Worm (Caenorhabditis elegans) whole organism, mixed stage, embryonic: ENCODE results near the gene srab-23.

Source experiments
- M03D4.4 ChIP-seq: sonication (generic microtip); optimal IDR thresholded peaks from 2 replicates; lab custom pipeline; 2017; ENCODE audit warnings: mild to moderate bottlenecking, missing genetic modification characterization, missing compliant biosample characterization
- bed-3 ChIP-seq: fragments of 200-800 bp; sonication (Bioruptor generic); optimal IDR thresholded peaks from 3 replicates; lab custom pipeline; 2018; ENCODE audit warnings: mild to moderate bottlenecking, missing genetic modification characterization, moderate library complexity, missing compliant biosample characterization
- blmp-1 ChIP-seq: fragments of 150-350 bp; optimal IDR thresholded peaks from 2 replicates; lab custom pipeline; 2014; ENCODE audit warnings: missing biosample characterization, missing genetic modification characterization
- ceh-39 ChIP-seq: fragments of 150-350 bp; optimal IDR thresholded peaks from 2 replicates; lab custom pipeline; 2014; ENCODE audit warnings: missing biosample characterization, missing genetic modification characterization
- ceh-43 ChIP-seq: fragments of 200-800 bp; sonication (Bioruptor generic); optimal IDR thresholded peaks from 2 replicates; lab custom pipeline; 2018; ENCODE audit warnings: mild to moderate bottlenecking, missing genetic modification characterization, moderate library complexity, missing compliant biosample characterization
- ceh-83 ChIP-seq: fragments of 200-800 bp; sonication (Bioruptor generic); optimal IDR thresholded peaks from 2 replicates; lab custom pipeline; 2018; ENCODE audit warnings: mild to moderate bottlenecking, missing genetic modification characterization, missing compliant biosample characterization
- ces-1 ChIP-seq: fragments of 150-350 bp; optimal IDR thresholded peaks from 2 replicates; lab custom pipeline; 2014; ENCODE audit warnings: missing biosample characterization, missing genetic modification reagents, missing genetic modification characterization
- cnd-1 ChIP-seq: fragments of 200-800 bp; sonication (Bioruptor generic); optimal IDR thresholded peaks from 2 replicates; lab custom pipeline; 2018; ENCODE audit warnings: mild to moderate bottlenecking, missing genetic modification characterization, missing compliant biosample characterization
- drap-1 ChIP-seq: fragments of 200-800 bp; sonication (Bioruptor generic); optimal IDR thresholded peaks from 3 replicates; lab custom pipeline; 2018; ENCODE audit warnings: mild to moderate bottlenecking, missing genetic modification characterization, missing compliant biosample characterization
- elt-1 ChIP-seq: sonication (generic microtip); optimal IDR thresholded peaks from 2 replicates; lab custom pipeline; 2017; ENCODE audit warnings: missing genetic modification characterization, mild to moderate bottlenecking, missing compliant biosample characterization, antibody characterized with exemption, moderate library complexity, borderline replicate concordance; ENCODE audit not compliant: insufficient read depth
- elt-3 ChIP-seq: fragments of 150-350 bp; optimal IDR thresholded peaks from 2 replicates; lab custom pipeline; 2014; ENCODE audit warnings: missing biosample characterization, missing genetic modification characterization
- flh-1 ChIP-seq: fragments of 200-800 bp; sonication (Bioruptor generic); optimal IDR thresholded peaks from 2 replicates; lab custom pipeline; 2018; ENCODE audit warnings: mild to moderate bottlenecking, missing genetic modification characterization, moderate library complexity, missing compliant biosample characterization
- ham-2 ChIP-seq: fragments of 200-800 bp; sonication (Bioruptor generic); optimal IDR thresholded peaks from 2 replicates; lab custom pipeline; 2018; ENCODE audit warnings: mild to moderate bottlenecking, missing genetic modification characterization, missing compliant biosample characterization
- hlh-1 ChIP-seq: fragments of 150-350 bp; optimal IDR thresholded peaks from 2 replicates; lab custom pipeline; 2014; ENCODE audit warnings: missing biosample characterization, missing genetic modification reagents, missing genetic modification characterization
- lin-13 ChIP-seq: fragments of 150-350 bp; optimal IDR thresholded peaks from 2 replicates; lab custom pipeline; 2014; ENCODE audit warnings: missing biosample characterization, missing genetic modification characterization
- lin-32 ChIP-seq: fragments of 200-800 bp; sonication (Bioruptor generic); optimal IDR thresholded peaks from 2 replicates; lab custom pipeline; 2018; ENCODE audit warnings: mild to moderate bottlenecking, missing genetic modification characterization, missing compliant biosample characterization
- lsy-2 ChIP-seq: fragments of 150-350 bp; optimal IDR thresholded peaks from 2 replicates; lab custom pipeline; 2014; ENCODE audit warnings: missing biosample characterization, missing genetic modification characterization
- mab-5 ChIP-seq: fragments of 150-350 bp; optimal IDR thresholded peaks from 2 replicates; lab custom pipeline; 2014; ENCODE audit warnings: missing biosample characterization, missing genetic modification characterization
- mep-1 ChIP-seq: fragments of 150-350 bp; optimal IDR thresholded peaks from 2 replicates; lab custom pipeline; 2017; ENCODE audit warnings: missing biosample characterization, missing genetic modification reagents, missing genetic modification characterization, inconsistent platforms
- nhr-12 ChIP-seq: fragments of 150-350 bp; optimal IDR thresholded peaks from 2 replicates; lab custom pipeline; 2014; ENCODE audit warnings: missing biosample characterization, missing genetic modification characterization
- nhr-2 ChIP-seq: fragments of 150-350 bp; optimal IDR thresholded peaks from 2 replicates; lab custom pipeline; 2014; ENCODE audit warnings: missing biosample characterization, missing genetic modification characterization
- nhr-237 ChIP-seq: fragments of 150-350 bp; optimal IDR thresholded peaks from 2 replicates; lab custom pipeline; 2014; ENCODE audit warnings: missing biosample characterization, missing genetic modification characterization
- nhr-28 ChIP-seq: fragments of 150-350 bp; optimal IDR thresholded peaks from 2 replicates; lab custom pipeline; 2014; ENCODE audit warnings: missing biosample characterization, missing genetic modification characterization
- nhr-76 ChIP-seq: sonication (generic microtip); optimal IDR thresholded peaks from 2 replicates; lab custom pipeline; 2017; ENCODE audit warnings: missing biosample characterization, missing genetic modification characterization
- pha-4 ChIP-seq: fragments of 150-350 bp; optimal IDR thresholded peaks from 2 replicates; lab custom pipeline; 2018; ENCODE audit warnings: missing biosample characterization, missing genetic modification reagents, missing genetic modification characterization
- sem-2 ChIP-seq: fragments of 200-800 bp; sonication (Bioruptor generic); optimal IDR thresholded peaks from 2 replicates; lab custom pipeline; 2018; ENCODE audit warnings: mild to moderate bottlenecking, missing genetic modification characterization, missing compliant biosample characterization
- snpc-4 ChIP-seq: fragments of 150-350 bp; optimal IDR thresholded peaks from 2 replicates; lab custom pipeline; 2014; ENCODE audit warnings: missing biosample characterization, missing genetic modification characterization
- sptf-1 ChIP-seq: sonication (generic microtip); optimal IDR thresholded peaks from 2 replicates; lab custom pipeline; 2017; ENCODE audit warnings: mild to moderate bottlenecking, missing genetic modification characterization, moderate library complexity, missing compliant biosample characterization
- tbx-8 ChIP-seq: fragments of 200-800 bp; sonication (Bioruptor generic); optimal IDR thresholded peaks from 2 replicates; lab custom pipeline; 2018; ENCODE audit warnings: mild to moderate bottlenecking, missing genetic modification characterization, moderate library complexity, missing compliant biosample characterization
- unc-120 ChIP-seq: sonication (generic microtip); optimal IDR thresholded peaks from 2 replicates; lab custom pipeline; 2017; ENCODE audit warnings: missing genetic modification characterization, missing compliant biosample characterization; ENCODE audit not compliant: poor library complexity, severe bottlenecking
- unc-39 ChIP-seq: fragments of 150-350 bp; optimal IDR thresholded peaks from 2 replicates; lab custom pipeline; 2014; ENCODE audit warnings: missing biosample characterization, missing genetic modification characterization
- unc-62 ChIP-seq: fragments of 150-350 bp; optimal IDR thresholded peaks from 2 replicates; lab custom pipeline; 2014; ENCODE audit warnings: missing biosample characterization, missing genetic modification reagents, missing genetic modification characterization
- zip-8 ChIP-seq: fragments of 150-350 bp; optimal IDR thresholded peaks from 2 replicates; lab custom pipeline; 2014; ENCODE audit warnings: missing biosample characterization, missing genetic modification characterization
- ztf-11 ChIP-seq: fragments of 150-350 bp; optimal IDR thresholded peaks from 2 replicates; lab custom pipeline; 2014; ENCODE audit warnings: missing biosample characterization, missing genetic modification characterization

srab-23 gene

ce11 chrV:2072807-2073206 is 37.4 kb upstream of the srab-23 start, which contains the start of gene Y40B10A.9:
Gene Y40B10A.9, minus strand, starts transcription at chrV:2072907.
- TF ChIP-seq lin-32 (GFP tag; lab: Kevin White, UChicago): no peak

ce11 chrV:2068728-2069443 is 33.4 kb upstream of the srab-23 start:
- TF ChIP-seq cnd-1 (tag; lab: Kevin White, UChicago) (no peak), flh-1 (GFP tag; lab: Kevin White, UChicago) (no peak), unc-39 (tag; lab: Kevin White, UChicago) (no peak), sptf-1 (no peak), mep-1 (tag; lab: Kevin White, UChicago) (no peak), ham-2 (no peak), elt-1 (tag; lab: Kevin White, UChicago) (no peak), nhr-28 (tag; lab: Kevin White, UChicago) (no peak), lin-13 (no peak), nhr-237 (no peak), nhr-2 (tag; lab: Kevin White, UChicago) (no peak), ces-1 (no peak), unc-62 (GFP tag; lab: Kevin White, UChicago) (no peak), blmp-1 (tag; lab: Kevin White, UChicago) (no peak), ztf-11 (tag; lab: Kevin White, UChicago) (no peak)

- TF ChIP-seq lin-32 (GFP tag; lab: Kevin White, UChicago) (no peak), hlh-1 (tag; lab: Kevin White, UChicago) (no peak), pha-4 (no peak), lsy-2 (tag; lab: Kevin White, UChicago) (no peak), ceh-43 (GFP tag; lab: Kevin White, UChicago) (no peak), mab-5 (tag; lab: Kevin White, UChicago) (no peak), snpc-4 (tag; lab: Kevin White, UChicago) (no peak), ztf-11 (tag; lab: Kevin White, UChicago) (no peak), tbx-8 (GFP tag; lab: Kevin White, UChicago) (no peak), elt-3 (tag; lab: Kevin White, UChicago) (no peak), nhr-237 (no peak)
- TF ChIP-seq, all 35 proteins: peak for 0
Measured at ce11 chrV:2067985-2068499, 32.6 kb upstream of the srab-23 start, which contains the start of gene lbp-9. Gene lbp-9, plus strand, starts transcription at chrV:2068449.

ce11 chrV:2067419-2067818 is 32.0 kb upstream of the srab-23 start:
- TF ChIP-seq ham-2 (no peak), mab-5 (tag; lab: Kevin White, UChicago) (no peak), nhr-237 (no peak), ztf-11 (tag; lab: Kevin White, UChicago) (no peak), ceh-39 (tag; lab: Kevin White, UChicago) (no peak), ceh-83 (GFP tag; lab: Kevin White, UChicago) (no peak), lin-13 (no peak), M03D4.4 (tag; lab: Kevin White, UChicago) (no peak), ces-1 (no peak), unc-120 (tag; lab: Kevin White, UChicago) (no peak), nhr-76 (tag; lab: Kevin White, UChicago) (no peak), sem-2 (GFP tag; lab: Kevin White, UChicago) (no peak), hlh-1 (tag; lab: Kevin White, UChicago) (no peak), elt-1 (tag; lab: Kevin White, UChicago) (no peak), cnd-1 (tag; lab: Kevin White, UChicago) (no peak)

ce11 chrV:2066780-2067179 is 31.3 kb upstream of the srab-23 start, which contains the start of gene nhr-86:
Gene nhr-86, minus strand, starts transcription at chrV:2066850.
- no peak for TF ChIP-seq zip-8 (tag; lab: Kevin White, UChicago)
- no peak for TF ChIP-seq ces-1
- no peak for TF ChIP-seq ceh-83 (GFP tag; lab: Kevin White, UChicago)
- TF ChIP-seq lin-13: no peak
- no peak for TF ChIP-seq unc-39 (tag; lab: Kevin White, UChicago)
- no peak for TF ChIP-seq ceh-43 (GFP tag; lab: Kevin White, UChicago)
- TF ChIP-seq flh-1 (GFP tag; lab: Kevin White, UChicago): no peak
- TF ChIP-seq elt-1 (tag; lab: Kevin White, UChicago): no peak
- TF ChIP-seq nhr-2 (tag; lab: Kevin White, UChicago): peak; percentile 31
- TF ChIP-seq ham-2: peak; percentile 53
- TF ChIP-seq sptf-1: no peak
- no peak for TF ChIP-seq lsy-2 (tag; lab: Kevin White, UChicago)
- TF ChIP-seq nhr-237: no peak
- TF ChIP-seq nhr-76 (tag; lab: Kevin White, UChicago): no peak
- TF ChIP-seq M03D4.4 (tag; lab: Kevin White, UChicago): no peak
- no peak for TF ChIP-seq elt-3 (tag; lab: Kevin White, UChicago)
- no peak for TF ChIP-seq ztf-11 (tag; lab: Kevin White, UChicago)
- no peak for TF ChIP-seq sem-2 (GFP tag; lab: Kevin White, UChicago)
- peak; percentile 30 for TF ChIP-seq ceh-39 (tag; lab: Kevin White, UChicago)
- TF ChIP-seq bed-3 (GFP tag; lab: Kevin White, UChicago): no peak
- no peak for TF ChIP-seq snpc-4 (tag; lab: Kevin White, UChicago)
- no peak for TF ChIP-seq nhr-12 (tag; lab: Kevin White, UChicago)
- TF ChIP-seq mab-5 (tag; lab: Kevin White, UChicago): no peak
- no peak for TF ChIP-seq cnd-1 (tag; lab: Kevin White, UChicago)
- no peak for TF ChIP-seq pha-4
- TF ChIP-seq unc-120 (tag; lab: Kevin White, UChicago): peak; percentile 9
- no peak for TF ChIP-seq tbx-8 (GFP tag; lab: Kevin White, UChicago)
- TF ChIP-seq mep-1 (tag; lab: Kevin White, UChicago): no peak
- no peak for TF ChIP-seq drap-1 (GFP tag; lab: Kevin White, UChicago)
- TF ChIP-seq nhr-28 (tag; lab: Kevin White, UChicago): peak; percentile 51
- no peak for TF ChIP-seq lin-32 (GFP tag; lab: Kevin White, UChicago)
- TF ChIP-seq blmp-1 (tag; lab: Kevin White, UChicago): no peak
- no peak for TF ChIP-seq hlh-1 (tag; lab: Kevin White, UChicago)
